Fruit fly (Drosophila melanogaster): ENCODE measurements around the gene CG5909.

DNA sequence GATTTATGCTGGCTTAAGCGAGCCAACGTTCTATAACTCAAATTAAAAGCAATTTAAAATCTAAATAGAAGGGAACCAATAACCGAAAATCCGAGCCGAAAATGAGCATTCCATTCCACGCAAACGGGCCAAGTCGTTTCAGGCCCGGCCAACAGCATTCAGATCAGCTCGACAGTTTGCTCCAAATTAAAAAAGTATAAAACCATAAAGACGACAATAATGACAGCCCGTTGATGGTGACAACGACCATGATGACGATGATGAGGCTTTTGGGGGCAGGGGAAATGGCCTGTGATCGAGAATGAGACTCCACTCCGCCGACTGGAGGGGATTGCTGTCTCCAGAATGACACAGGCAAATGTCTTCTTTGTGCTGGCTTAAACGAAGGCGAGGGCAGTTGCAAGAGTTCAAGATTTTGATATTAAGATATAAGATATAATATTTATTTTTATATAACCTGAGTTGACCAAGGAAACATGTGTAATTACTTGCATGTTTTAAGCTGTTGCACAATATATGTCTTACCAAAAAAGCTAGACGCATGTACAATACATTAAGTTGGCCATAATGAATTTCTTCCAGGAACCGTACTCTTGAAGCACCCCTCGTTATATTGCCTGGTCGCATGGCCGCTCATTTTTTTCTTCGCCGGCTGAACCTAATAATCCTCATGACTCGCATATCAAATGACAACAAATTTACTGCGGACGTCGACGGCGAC, 43.9 kb downstream of the CG5909 start:
- TF ChIP-seq CG1620 (GFP tag; optimal IDR thresholded peaks at IDR 0.05) (no peak), cic (GFP tag; optimal IDR thresholded peaks at IDR 0.05) (no peak), toe (GFP tag; optimal IDR thresholded peaks at IDR 0.05) (no peak), Mnt (GFP tag; optimal IDR thresholded peaks at IDR 0.05) (no peak), tj (GFP tag; optimal IDR thresholded peaks at IDR 0.05) (no peak), CG33017 (tag; optimal IDR thresholded peaks at IDR 0.05) (no peak), kay (GFP tag; ENCODE audit: borderline replicate concordance) (no peak)

All from whole organism, adult.